Fruit fly (Drosophila melanogaster) whole organism, embryonic: ENCODE results near the gene dia.
A peak's percentile ranks its signal among the peaks of the same experiment; 100 is the strongest.

ENCODE experiments used
- ATbp ChIP-seq: fragments of 200-800 bp; sonication (Bioruptor generic); optimal IDR thresholded peaks from 2 replicates; lab custom pipeline; 2017; ENCODE audit warnings: missing biosample characterization, mild to moderate bottlenecking, missing genetic modification characterization, missing genetic modification reagents
- Asciz ChIP-seq: fragments of 200-800 bp; sonication (Bioruptor generic); optimal IDR thresholded peaks from 2 replicates; lab custom pipeline; 2017; ENCODE audit warnings: missing biosample characterization, mild to moderate bottlenecking, missing genetic modification characterization, missing genetic modification reagents
- CG10147 ChIP-seq: fragments of 200-800 bp; sonication (Bioruptor generic); optimal IDR thresholded peaks from 2 replicates; lab custom pipeline; 2019; ENCODE audit warnings: missing biosample characterization, mild to moderate bottlenecking, missing genetic modification characterization, moderate library complexity
- CG10267 ChIP-seq: fragments of 200-800 bp; sonication (Bioruptor generic); optimal IDR thresholded peaks from 2 replicates; lab custom pipeline; 2018; ENCODE audit warnings: missing biosample characterization, mild to moderate bottlenecking, missing genetic modification characterization, moderate library complexity
- CG10274 ChIP-seq: fragments of 200-800 bp; sonication (Bioruptor generic); optimal IDR thresholded peaks from 3 replicates; lab custom pipeline; 2017; ENCODE audit warnings: missing biosample characterization, mild to moderate bottlenecking, missing genetic modification characterization
- CG12942 ChIP-seq: fragments of 200-800 bp; sonication (Bioruptor generic); optimal IDR thresholded peaks from 3 replicates; lab custom pipeline; 2016; ENCODE audit warnings: missing biosample characterization, missing genetic modification characterization
- CG14667 ChIP-seq: fragments of 200-800 bp; sonication (Bioruptor generic); IDR thresholded peaks from 2 replicates; pipeline ENCODE4 v1.3.6; 2022; ENCODE audit warnings: missing biosample characterization, missing genetic modification characterization
- CG18764 ChIP-seq: fragments of 200-800 bp; sonication (Bioruptor generic); optimal IDR thresholded peaks from 3 replicates; lab custom pipeline; 2016; ENCODE audit warnings: missing biosample characterization, missing genetic modification characterization
- CG2116 ChIP-seq: fragments of 200-800 bp; sonication (Bioruptor generic); optimal IDR thresholded peaks from 3 replicates; lab custom pipeline; 2018; ENCODE audit warnings: missing biosample characterization, mild to moderate bottlenecking, missing genetic modification characterization
- CG2120 ChIP-seq: fragments of 200-800 bp; sonication (Bioruptor generic); optimal IDR thresholded peaks from 3 replicates; lab custom pipeline; 2016; ENCODE audit warnings: missing biosample characterization, missing genetic modification characterization
- CG30403 ChIP-seq: fragments of 200-800 bp; sonication (Bioruptor generic); optimal IDR thresholded peaks from 3 replicates; lab custom pipeline; 2016; ENCODE audit warnings: missing biosample characterization, missing genetic modification characterization
- CG34376 ChIP-seq: fragments of 200-800 bp; sonication (Bioruptor generic); optimal IDR thresholded peaks from 2 replicates; lab custom pipeline; 2018; ENCODE audit warnings: missing biosample characterization, mild to moderate bottlenecking, missing genetic modification characterization
- CG3838 ChIP-seq: fragments of 200-800 bp; sonication (Bioruptor generic); optimal IDR thresholded peaks from 3 replicates; lab custom pipeline; 2016; ENCODE audit warnings: missing biosample characterization, missing genetic modification characterization
- CG4617 ChIP-seq: fragments of 200-800 bp; sonication (Bioruptor generic); optimal IDR thresholded peaks from 3 replicates; lab custom pipeline; 2016; ENCODE audit warnings: missing biosample characterization, missing genetic modification characterization, borderline replicate concordance
- CG5180 ChIP-seq: fragments of 200-800 bp; sonication (Bioruptor generic); optimal IDR thresholded peaks from 3 replicates; lab custom pipeline; 2017; ENCODE audit warnings: missing biosample characterization, missing genetic modification characterization, mild to moderate bottlenecking, moderate library complexity, missing genetic modification reagents
- CG7357 ChIP-seq: fragments of 200-800 bp; sonication (Bioruptor generic); IDR thresholded peaks from 3 replicates; pipeline ENCODE4 v1.3.6; 2022; ENCODE audit warnings: missing biosample characterization, missing genetic modification characterization
- CG7928 ChIP-seq: fragments of 200-800 bp; sonication (Bioruptor generic); optimal IDR thresholded peaks from 2 replicates; lab custom pipeline; 2017; ENCODE audit warnings: missing biosample characterization, mild to moderate bottlenecking, missing genetic modification characterization
- CG8478 ChIP-seq: fragments of >200 bp; optimal IDR thresholded peaks from 2 replicates; lab custom pipeline; 2018
- CG8924 ChIP-seq: fragments of 200-800 bp; optimal IDR thresholded peaks from 3 replicates; lab custom pipeline; 2019; ENCODE audit warnings: missing biosample characterization, mild to moderate bottlenecking, missing genetic modification characterization, moderate library complexity
- CG9797 ChIP-seq: fragments of 200-800 bp; sonication (Bioruptor generic); optimal IDR thresholded peaks from 3 replicates; lab custom pipeline; 2018; ENCODE audit warnings: missing biosample characterization, mild to moderate bottlenecking, missing genetic modification characterization
- Deaf1 ChIP-seq: fragments of 200-800 bp; optimal IDR thresholded peaks from 3 replicates; lab custom pipeline; 2019; ENCODE audit warnings: missing biosample characterization, mild to moderate bottlenecking, missing genetic modification characterization, moderate library complexity
- Dek ChIP-seq: fragments of 200-800 bp; sonication (Bioruptor generic); optimal IDR thresholded peaks from 3 replicates; lab custom pipeline; 2019; ENCODE audit warnings: missing biosample characterization, mild to moderate bottlenecking, missing genetic modification characterization, moderate library complexity
- Drgx ChIP-seq: fragments of 200-800 bp; sonication (Bioruptor generic); IDR thresholded peaks from 2 replicates; pipeline ENCODE4 v1.3.6; 2022; ENCODE audit warnings: missing biosample characterization, missing genetic modification characterization
- Gug ChIP-seq: fragments of 200-800 bp; sonication (Bioruptor generic); IDR thresholded peaks from 4 replicates; pipeline ENCODE4 v1.3.6; 2022; ENCODE audit warnings: missing biosample characterization, missing genetic modification characterization
- Hsf ChIP-seq: fragments of 200-800 bp; sonication (Bioruptor generic); optimal IDR thresholded peaks from 3 replicates; lab custom pipeline; 2016; ENCODE audit warnings: missing biosample characterization, missing genetic modification characterization
- Max ChIP-seq: fragments of 200-800 bp; sonication (Bioruptor generic); optimal IDR thresholded peaks from 2 replicates; lab custom pipeline; 2016; ENCODE audit warnings: missing biosample characterization, mild to moderate bottlenecking, missing genetic modification characterization
- Nf-YB ChIP-seq: fragments of 200-800 bp; sonication (Bioruptor generic); optimal IDR thresholded peaks from 3 replicates; lab custom pipeline; 2019; ENCODE audit warnings: missing biosample characterization, mild to moderate bottlenecking, missing genetic modification characterization, moderate library complexity
- NfI ChIP-seq: fragments of 200-800 bp; sonication (Bioruptor generic); optimal IDR thresholded peaks from 3 replicates; lab custom pipeline; 2018; ENCODE audit warnings: missing biosample characterization, mild to moderate bottlenecking, missing genetic modification characterization, moderate library complexity
- Optix ChIP-seq: fragments of 200-800 bp; sonication (Bioruptor generic); IDR thresholded peaks from 3 replicates; pipeline ENCODE4 v1.3.6; 2022; ENCODE audit warnings: missing biosample characterization, missing genetic modification characterization
- Sin3A ChIP-seq: fragments of >200 bp; optimal IDR thresholded peaks from 2 replicates; lab custom pipeline; 2018
- bsh ChIP-seq, 2 experiments: fragments of 200-800 bp; sonication (Bioruptor generic); optimal IDR thresholded peaks; 2 replicates each; lab custom pipeline; 2017 to 2018; ENCODE audit warnings: mild to moderate bottlenecking in 2 of 2, missing biosample characterization in 2 of 2, missing genetic modification characterization in 2 of 2, moderate library complexity in 1 of 2
- caup ChIP-seq: fragments of 200-800 bp; sonication (Bioruptor generic); optimal IDR thresholded peaks from 3 replicates; lab custom pipeline; 2017; ENCODE audit warnings: missing biosample characterization, mild to moderate bottlenecking, missing genetic modification characterization, moderate library complexity; ENCODE audit not compliant: severe bottlenecking
- disco-r ChIP-seq: fragments of 200-800 bp; sonication (Bioruptor generic); optimal IDR thresholded peaks from 2 replicates; lab custom pipeline; 2016; ENCODE audit warnings: missing biosample characterization, missing genetic modification characterization
- dm ChIP-seq: fragments of 200-800 bp; sonication (Bioruptor generic); optimal IDR thresholded peaks from 3 replicates; lab custom pipeline; 2016; ENCODE audit warnings: missing biosample characterization, missing genetic modification characterization
- emc ChIP-seq: fragments of 200-800 bp; sonication (Bioruptor generic); optimal IDR thresholded peaks from 2 replicates; lab custom pipeline; 2016; ENCODE audit warnings: missing biosample characterization, missing genetic modification characterization
- exex ChIP-seq: fragments of 200-800 bp; sonication (Bioruptor generic); optimal IDR thresholded peaks from 4 replicates; lab custom pipeline; 2018; ENCODE audit warnings: missing biosample characterization, mild to moderate bottlenecking, missing genetic modification characterization, moderate library complexity
- gem ChIP-seq: fragments of 200-800 bp; sonication (Bioruptor generic); optimal IDR thresholded peaks from 2 replicates; lab custom pipeline; 2019; ENCODE audit warnings: missing biosample characterization, mild to moderate bottlenecking, missing genetic modification characterization, moderate library complexity
- gsb-n ChIP-seq: fragments of 200-800 bp; sonication (Bioruptor generic); optimal IDR thresholded peaks from 3 replicates; lab custom pipeline; 2018; ENCODE audit warnings: missing biosample characterization, mild to moderate bottlenecking, missing genetic modification characterization
- lilli ChIP-seq: fragments of 200-800 bp; sonication (Bioruptor generic); optimal IDR thresholded peaks from 3 replicates; lab custom pipeline; 2016; ENCODE audit warnings: missing biosample characterization, missing genetic modification characterization
- lola ChIP-seq, 3 experiments: fragments of >200 bp in 2 of 3; fragments of 200-800 bp in 1 of 3; sonication (Bioruptor generic) in 1 of 3; optimal IDR thresholded peaks; 2 replicates each; lab custom pipeline; 2017 to 2019; ENCODE audit warnings: missing biosample characterization in 3 of 3, missing genetic modification characterization in 3 of 3, mild to moderate bottlenecking in 1 of 3, moderate library complexity in 1 of 3
- nerfin-2 ChIP-seq: fragments of 200-800 bp; sonication (Bioruptor generic); IDR thresholded peaks from 2 replicates; pipeline ENCODE4 v1.3.6; 2022; ENCODE audit warnings: missing biosample characterization, missing genetic modification characterization; ENCODE audit not compliant: partially characterized antibody
- peb ChIP-seq: fragments of 200-800 bp; sonication (Bioruptor generic); IDR thresholded peaks from 2 replicates; pipeline ENCODE4 v1.3.6; 2022; ENCODE audit warnings: missing biosample characterization, missing genetic modification characterization
- ro ChIP-seq: fragments of 200-800 bp; sonication (Bioruptor generic); IDR thresholded peaks from 2 replicates; pipeline ENCODE4 v1.3.6; 2022; ENCODE audit warnings: missing biosample characterization, missing genetic modification characterization
- schlank ChIP-seq: fragments of 200-800 bp; sonication (Bioruptor generic); optimal IDR thresholded peaks from 2 replicates; lab custom pipeline; 2018; ENCODE audit warnings: missing biosample characterization, mild to moderate bottlenecking, missing genetic modification characterization
- sens ChIP-seq: fragments of 200-800 bp; sonication (Bioruptor generic); peaks from one replicate; lab custom pipeline; 2016; ENCODE audit warnings: missing biosample characterization, missing genetic modification characterization
- shn ChIP-seq: fragments of 200-800 bp; sonication (Bioruptor generic); optimal IDR thresholded peaks from 3 replicates; lab custom pipeline; 2016; ENCODE audit warnings: missing biosample characterization, missing genetic modification characterization
- tll ChIP-seq, 2 experiments: fragments of 200-800 bp in 1 of 2; fragments of >200 bp in 1 of 2; sonication (Bioruptor generic) in 1 of 2; optimal IDR thresholded peaks; 2 replicates each; lab custom pipeline; 2017 to 2019; ENCODE audit warnings: missing biosample characterization in 2 of 2, missing genetic modification characterization in 2 of 2, mild to moderate bottlenecking in 1 of 2, moderate library complexity in 1 of 2
- vfl ChIP-seq: fragments of 200-800 bp; sonication (Bioruptor generic); optimal IDR thresholded peaks from 2 replicates; lab custom pipeline; 2016; ENCODE audit warnings: missing biosample characterization, missing genetic modification characterization
- zen2 ChIP-seq: fragments of 200-800 bp; sonication (Bioruptor generic); IDR thresholded peaks from 3 replicates; pipeline ENCODE4 v1.3.6; 2022; ENCODE audit warnings: missing biosample characterization, missing genetic modification characterization; ENCODE audit not compliant: partially characterized antibody

The dia gene

dm6 chr2L:20805624-20806339 is 47.8 kb downstream of the dia start (continued):
- TF ChIP-seq lola (GFP tag; optimal IDR thresholded peaks at IDR 0.05; lab: Kevin White, UChicago) (peak in 1 of 3 experiments; percentile 92), dm (GFP tag; lab: Kevin White, UChicago) (peak; percentile 60), CG8478 (lab: Kevin White, UChicago) (no peak), CG4617 (GFP tag; lab: Kevin White, UChicago) (peak; percentile 85), CG30403 (GFP tag; lab: Kevin White, UChicago) (peak; percentile 96), CG5180 (peak; percentile 86), CG7357 (GFP tag; lab: Robert Waterston, UW) (peak; percentile 90), caup (GFP tag; lab: Kevin White, UChicago) (peak; percentile 94), tll (GFP tag; optimal IDR thresholded peaks at IDR 0.05; lab: Kevin White, UChicago) (no peak), gem (tag; lab: Kevin White, UChicago) (peak; percentile 98), Hsf (GFP tag; lab: Kevin White, UChicago) (peak; percentile 94), emc (GFP tag; lab: Kevin White, UChicago) (peak; percentile 64), vfl (peak; percentile 89), CG14667 (GFP tag; lab: Robert Waterston, UW) (peak; percentile 91), NfI (GFP tag; lab: Kevin White, UChicago) (peak; percentile 94), nerfin-2 (GFP tag; lab: Robert Waterston, UW) (peak; percentile 85), Deaf1 (tag; lab: Kevin White, UChicago) (peak; percentile 81), disco-r (peak; percentile 36), CG18764 (GFP tag; lab: Kevin White, UChicago) (peak; percentile 88), CG10274 (GFP tag; lab: Kevin White, UChicago) (peak; percentile 85), CG3838 (GFP tag; lab: Kevin White, UChicago) (peak; percentile 77), CG9797 (GFP tag; lab: Kevin White, UChicago) (peak; percentile 35), CG10267 (tag; lab: Kevin White, UChicago) (peak; percentile 90), bsh (GFP tag; optimal IDR thresholded peaks at IDR 0.05; lab: Kevin White, UChicago) (peak in 1 of 2 experiments; percentile 97), Optix (peak; percentile 91), CG7928 (peak; percentile 68), Max (GFP tag; lab: Kevin White, UChicago) (peak; percentile 88), zen2 (GFP tag; lab: Robert Waterston, UW) (no peak), ATbp (GFP tag; lab: Kevin White, UChicago) (peak; percentile 93), sens (peak; percentile 94), ro (peak; percentile 89), Nf-YB (GFP tag; lab: Kevin White, UChicago) (peak; percentile 85), gsb-n (tag; lab: Kevin White, UChicago) (peak; percentile 94), CG10147 (peak; percentile 92), Drgx (peak; percentile 82), shn (GFP tag; lab: Kevin White, UChicago) (peak; percentile 32), Dek (tag; lab: Kevin White, UChicago) (peak; percentile 95), exex (tag; lab: Kevin White, UChicago) (peak; percentile 91), CG34376 (GFP tag; lab: Kevin White, UChicago) (peak; percentile 92), CG2116 (peak; percentile 73), CG2120 (GFP tag; lab: Kevin White, UChicago) (peak; percentile 96), Sin3A (lab: Kevin White, UChicago) (no peak), CG12942 (GFP tag; lab: Kevin White, UChicago) (peak; percentile 94), lilli (GFP tag; lab: Kevin White, UChicago) (peak; percentile 95), Asciz (peak; percentile 94), peb (peak; percentile 87), Gug (peak; percentile 92), CG8924 (tag; lab: Kevin White, UChicago) (peak; percentile 98), schlank (peak; percentile 85)
